Worm (Caenorhabditis elegans): ENCODE data around the gene srt-59.

DNA sequence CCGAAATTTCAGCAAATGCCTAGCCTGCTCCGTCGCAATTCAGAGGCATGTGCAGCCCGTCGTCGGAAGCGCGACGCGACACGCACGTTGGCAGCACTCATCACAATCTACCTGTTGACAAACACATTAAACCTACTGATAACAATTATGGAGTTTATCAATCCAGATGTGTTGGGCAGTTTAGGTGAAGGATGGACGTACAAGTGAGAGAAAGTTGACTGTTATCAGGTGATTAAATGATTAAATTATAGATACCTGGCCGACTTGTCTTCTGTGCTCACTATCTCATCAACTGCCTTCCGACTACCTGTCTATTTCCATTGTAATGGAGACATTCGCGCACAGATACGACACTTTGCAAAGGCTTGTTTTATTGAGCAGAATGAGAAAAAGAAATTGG, 49.6 kb downstream of the srt-59 start:
- TF ChIP-seq snpc-4 (GFP tag; optimal IDR thresholded peaks at IDR 0.05): no peak
- TF ChIP-seq snpc-4 (tag; optimal IDR thresholded peaks at IDR 0.05): no peak
- TF ChIP-seq lin-40 (tag; optimal IDR thresholded peaks at IDR 0.05): no peak
- peak; percentile 83 for TF ChIP-seq ets-4 (GFP tag; optimal IDR thresholded peaks at IDR 0.05)
- TF ChIP-seq lag-1 (GFP tag; IDR thresholded peaks at IDR 0.05): no peak
- no peak for TF ChIP-seq zim-3 (tag; optimal IDR thresholded peaks at IDR 0.05)
- TF ChIP-seq repo-1 (tag; optimal IDR thresholded peaks at IDR 0.05): no peak
